Worm (Caenorhabditis elegans): ENCODE data around the gene zmp-5.

DNA sequence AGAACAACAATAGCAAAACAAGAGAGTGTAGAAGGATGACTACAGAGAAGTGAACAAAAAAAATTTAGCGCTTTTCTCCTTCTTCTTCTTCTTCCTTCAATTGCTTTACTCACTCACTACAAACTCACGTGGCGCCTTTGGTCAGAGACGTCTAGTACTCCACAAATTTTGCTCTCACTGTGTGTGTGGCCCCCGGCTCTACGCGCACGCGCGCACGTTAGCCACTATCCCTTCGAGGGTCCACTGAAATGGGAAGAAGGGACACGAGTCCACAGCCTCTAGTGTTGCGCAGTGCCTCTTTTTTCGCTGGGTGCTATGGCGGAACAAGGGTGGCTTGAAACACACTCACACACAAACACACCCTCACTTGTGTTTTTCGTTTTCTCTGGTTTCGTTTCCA is 17.7 kb upstream of the zmp-5 start:
- no peak for TF ChIP-seq lin-13 (GFP tag; optimal IDR thresholded peaks at IDR 0.05)
- no peak for TF ChIP-seq R02D3.7 (tag; optimal IDR thresholded peaks at IDR 0.05)
- no peak for TF ChIP-seq snpc-4 (tag; optimal IDR thresholded peaks at IDR 0.05)
- peak; percentile 53 for TF ChIP-seq sma-9 (GFP tag; optimal IDR thresholded peaks at IDR 0.05)
- TF ChIP-seq sma-9 (tag; optimal IDR thresholded peaks at IDR 0.05), result no peak
- no peak for TF ChIP-seq nhr-77 (tag; optimal IDR thresholded peaks at IDR 0.05)
- no peak for TF ChIP-seq nhr-12 (tag; optimal IDR thresholded peaks at IDR 0.05)
- no peak for TF ChIP-seq mab-5 (tag; optimal IDR thresholded peaks at IDR 0.05)
- no peak for TF ChIP-seq mbf-1 (tag; optimal IDR thresholded peaks at IDR 0.05)
- TF ChIP-seq aly-2 (tag; optimal IDR thresholded peaks at IDR 0.05), result no peak
- TF ChIP-seq unc-39 (tag; optimal IDR thresholded peaks at IDR 0.05), result no peak
- TF ChIP-seq egl-27 (tag; optimal IDR thresholded peaks at IDR 0.05), result no peak

Measured in whole organism, L2 larva.